Fruit fly (Drosophila melanogaster) whole organism, prepupa: ENCODE results near the gene Tcs3.
A peak's percentile ranks its signal among the peaks of the same experiment; 100 is the strongest.

Experiments used
- Blimp-1 ChIP-seq: fragments of 200-800 bp; sonication (Bioruptor generic); optimal IDR thresholded peaks from 3 replicates; lab custom pipeline; 2017; ENCODE audit warnings: missing biosample characterization, missing genetic modification characterization, mild to moderate bottlenecking, moderate library complexity, missing genetic modification reagents
- CG10631 ChIP-seq: fragments of 200-800 bp; sonication (Bioruptor generic); optimal IDR thresholded peaks from 2 replicates; lab custom pipeline; 2016; ENCODE audit warnings: missing biosample characterization, missing genetic modification characterization
- CG11294 ChIP-seq: fragments of 200-800 bp; sonication (Bioruptor generic); IDR thresholded peaks from 2 replicates; pipeline ENCODE4 v1.3.6; 2022; ENCODE audit warnings: missing biosample characterization, missing genetic modification characterization
- CG11762 ChIP-seq: fragments of 200-800 bp; sonication (Bioruptor generic); optimal IDR thresholded peaks from 3 replicates; lab custom pipeline; 2016; ENCODE audit warnings: missing biosample characterization, missing genetic modification characterization; ENCODE audit not compliant: insufficient read depth
- CG1621 ChIP-seq: fragments of 200-800 bp; sonication (Bioruptor generic); optimal IDR thresholded peaks from 3 replicates; lab custom pipeline; 2018; ENCODE audit warnings: missing biosample characterization, mild to moderate bottlenecking, missing genetic modification characterization
- CG16779 ChIP-seq: fragments of 200-800 bp; sonication (Bioruptor generic); optimal IDR thresholded peaks from 3 replicates; lab custom pipeline; 2017; ENCODE audit warnings: missing biosample characterization, mild to moderate bottlenecking, missing genetic modification characterization
- CG3032 ChIP-seq: fragments of 200-800 bp; optimal IDR thresholded peaks from 2 replicates; lab custom pipeline; 2019; ENCODE audit warnings: missing biosample characterization, mild to moderate bottlenecking, missing genetic modification characterization, moderate library complexity
- CG31627 ChIP-seq: fragments of 200-800 bp; sonication (Bioruptor generic); optimal IDR thresholded peaks from 3 replicates; lab custom pipeline; 2016; ENCODE audit warnings: missing biosample characterization, missing genetic modification characterization
- CG32006 ChIP-seq: fragments of 200-800 bp; sonication (Bioruptor generic); optimal IDR thresholded peaks from 3 replicates; lab custom pipeline; 2017; ENCODE audit warnings: missing biosample characterization, mild to moderate bottlenecking, missing genetic modification characterization
- CG34406 ChIP-seq: fragments of 200-800 bp; sonication (Bioruptor generic); optimal IDR thresholded peaks from 3 replicates; lab custom pipeline; 2016; ENCODE audit warnings: missing biosample characterization, missing genetic modification characterization
- CG3919 ChIP-seq: fragments of 200-800 bp; sonication (Bioruptor generic); optimal IDR thresholded peaks from 3 replicates; lab custom pipeline; 2016; ENCODE audit warnings: missing biosample characterization, missing genetic modification characterization
- CG4318 ChIP-seq: fragments of 200-800 bp; sonication (Bioruptor generic); optimal IDR thresholded peaks from 3 replicates; lab custom pipeline; 2017; ENCODE audit warnings: missing biosample characterization, mild to moderate bottlenecking, missing genetic modification characterization
- CG6163 ChIP-seq: fragments of 200-800 bp; sonication (Bioruptor generic); IDR thresholded peaks from 3 replicates; pipeline ENCODE4 v1.3.6; 2022; ENCODE audit warnings: missing biosample characterization, missing genetic modification characterization
- CG6276 ChIP-seq: fragments of 200-800 bp; sonication (Bioruptor generic); optimal IDR thresholded peaks from 2 replicates; lab custom pipeline; 2017; ENCODE audit warnings: missing biosample characterization, mild to moderate bottlenecking, missing genetic modification characterization
- CG6792 ChIP-seq: fragments of 200-800 bp; sonication (Bioruptor generic); optimal IDR thresholded peaks from 3 replicates; lab custom pipeline; 2016; ENCODE audit warnings: missing biosample characterization, missing genetic modification characterization
- CG6808 ChIP-seq: fragments of 200-800 bp; sonication (Bioruptor generic); optimal IDR thresholded peaks from 3 replicates; lab custom pipeline; 2017; ENCODE audit warnings: missing biosample characterization, missing genetic modification characterization, mild to moderate bottlenecking, moderate library complexity, missing genetic modification reagents
- CG6854 ChIP-seq: fragments of 200-800 bp; sonication (Bioruptor generic); optimal IDR thresholded peaks from 2 replicates; lab custom pipeline; 2017; ENCODE audit warnings: missing biosample characterization, mild to moderate bottlenecking, missing genetic modification characterization
- CG8119 ChIP-seq: fragments of 200-800 bp; sonication (Bioruptor generic); IDR thresholded peaks from 3 replicates; pipeline ENCODE4 v1.3.6; 2022; ENCODE audit warnings: missing biosample characterization, missing genetic modification characterization
- CG8632 ChIP-seq: fragments of 200-800 bp; sonication (Bioruptor generic); optimal IDR thresholded peaks from 3 replicates; lab custom pipeline; 2016; ENCODE audit warnings: missing biosample characterization, missing genetic modification characterization
- Eip78C ChIP-seq: fragments of 200-800 bp; sonication (Bioruptor generic); peaks from one replicate; lab custom pipeline; 2016; ENCODE audit warnings: missing biosample characterization, missing genetic modification characterization
- Eip93F ChIP-seq: fragments of 200-800 bp; sonication (Bioruptor generic); optimal IDR thresholded peaks from 2 replicates; lab custom pipeline; 2016; ENCODE audit warnings: missing biosample characterization, mild to moderate bottlenecking, missing genetic modification characterization
- Gug ChIP-seq: fragments of 200-800 bp; sonication (Bioruptor generic); IDR thresholded peaks from 2 replicates; pipeline ENCODE4 v1.3.6; 2022; ENCODE audit warnings: missing biosample characterization, missing genetic modification characterization
- Hr38 ChIP-seq: sonication (Bioruptor generic); optimal IDR thresholded peaks from 2 replicates; lab custom pipeline; 2016; ENCODE audit warnings: missing biosample characterization, missing genetic modification characterization
- Hr4 ChIP-seq: fragments of 200-800 bp; sonication (Bioruptor generic); optimal IDR thresholded peaks from 3 replicates; lab custom pipeline; 2016; ENCODE audit warnings: missing biosample characterization, missing genetic modification characterization
- Lpt ChIP-seq: fragments of 200-800 bp; sonication (Bioruptor generic); optimal IDR thresholded peaks from 3 replicates; lab custom pipeline; 2016; ENCODE audit warnings: missing biosample characterization, missing genetic modification characterization
- Met ChIP-seq: fragments of 200-800 bp; sonication (Bioruptor generic); optimal IDR thresholded peaks from 3 replicates; lab custom pipeline; 2016; ENCODE audit warnings: missing biosample characterization, missing genetic modification characterization
- OdsH ChIP-seq: fragments of 200-800 bp; sonication (Bioruptor generic); optimal IDR thresholded peaks from 3 replicates; lab custom pipeline; 2016; ENCODE audit warnings: missing biosample characterization, missing genetic modification characterization
- Sox102F ChIP-seq: fragments of 200-800 bp; sonication (Bioruptor generic); optimal IDR thresholded peaks from 2 replicates; lab custom pipeline; 2016; ENCODE audit warnings: missing biosample characterization, mild to moderate bottlenecking, missing genetic modification characterization
- Sox14 ChIP-seq: fragments of 200-800 bp; sonication (Bioruptor generic); optimal IDR thresholded peaks from 3 replicates; lab custom pipeline; 2016; ENCODE audit warnings: missing biosample characterization, missing genetic modification characterization
- Sox15 ChIP-seq: fragments of 200-800 bp; sonication (Bioruptor generic); optimal IDR thresholded peaks from 3 replicates; lab custom pipeline; 2016; ENCODE audit warnings: missing biosample characterization, missing genetic modification characterization
- achi ChIP-seq: fragments of 200-800 bp; sonication (Bioruptor generic); optimal IDR thresholded peaks from 3 replicates; lab custom pipeline; 2016; ENCODE audit warnings: missing biosample characterization, missing genetic modification characterization
- acj6 ChIP-seq: fragments of 200-800 bp; sonication (Bioruptor generic); optimal IDR thresholded peaks from 3 replicates; lab custom pipeline; 2016; ENCODE audit warnings: missing biosample characterization, missing genetic modification characterization
- dac ChIP-seq: fragments of 200-800 bp; sonication (Bioruptor generic); optimal IDR thresholded peaks from 2 replicates; lab custom pipeline; 2017; ENCODE audit warnings: missing biosample characterization, mild to moderate bottlenecking, missing genetic modification characterization
- eg ChIP-seq: fragments of 200-800 bp; sonication (Bioruptor generic); IDR thresholded peaks from 3 replicates; pipeline ENCODE4 v1.3.6; 2022; ENCODE audit warnings: missing biosample characterization, missing genetic modification characterization
- fd59A ChIP-seq: fragments of 200-800 bp; sonication (Bioruptor generic); optimal IDR thresholded peaks from 2 replicates; lab custom pipeline; 2017; ENCODE audit warnings: missing biosample characterization, mild to moderate bottlenecking, missing genetic modification characterization, missing genetic modification reagents
- fd85E ChIP-seq: fragments of 200-800 bp; sonication (Bioruptor generic); optimal IDR thresholded peaks from 3 replicates; lab custom pipeline; 2016; ENCODE audit warnings: missing biosample characterization, missing genetic modification characterization
- fkh ChIP-seq: fragments of 200-800 bp; sonication (Bioruptor generic); optimal IDR thresholded peaks from 3 replicates; lab custom pipeline; 2017; ENCODE audit warnings: missing biosample characterization, mild to moderate bottlenecking, missing genetic modification characterization, moderate library complexity
- net ChIP-seq: fragments of 200-800 bp; sonication (Bioruptor generic); optimal IDR thresholded peaks from 3 replicates; lab custom pipeline; 2016; ENCODE audit warnings: missing biosample characterization, missing genetic modification characterization
- pdm3 ChIP-seq: fragments of 200-800 bp; sonication (Bioruptor generic); optimal IDR thresholded peaks from 3 replicates; lab custom pipeline; 2016; ENCODE audit warnings: missing biosample characterization, missing genetic modification characterization
- spab ChIP-seq: fragments of 200-800 bp; sonication (Bioruptor generic); optimal IDR thresholded peaks from 2 replicates; lab custom pipeline; 2017; ENCODE audit warnings: missing biosample characterization, mild to moderate bottlenecking, missing genetic modification characterization, missing genetic modification reagents
- ss ChIP-seq, 2 experiments: fragments of 200-800 bp; sonication (Bioruptor generic); optimal IDR thresholded peaks; 2 replicates in 1 of 2; 3 replicates in 1 of 2; lab custom pipeline; 2017 to 2018; ENCODE audit warnings: mild to moderate bottlenecking in 2 of 2, missing biosample characterization in 2 of 2, missing genetic modification characterization in 2 of 2, moderate library complexity in 1 of 2
- svp ChIP-seq: fragments of 200-800 bp; sonication (Bioruptor generic); peaks from one replicate; lab custom pipeline; 2016; ENCODE audit warnings: missing biosample characterization, missing genetic modification characterization
- topi ChIP-seq: fragments of 200-800 bp; sonication (Bioruptor generic); optimal IDR thresholded peaks from 3 replicates; lab custom pipeline; 2016; ENCODE audit warnings: missing biosample characterization, missing genetic modification characterization
- vri ChIP-seq: fragments of 200-800 bp; sonication (Bioruptor generic); optimal IDR thresholded peaks from 3 replicates; lab custom pipeline; 2016; ENCODE audit warnings: missing biosample characterization, mild to moderate bottlenecking, missing genetic modification characterization

The Tcs3 gene

dm6 chr3L:16323372-16323771 is 28.4 kb upstream of the Tcs3 start, which contains the start of gene CG13059:
Gene CG13059, plus strand, starts transcription at chr3L:16323672.
- TF ChIP-seq CG6276 (GFP tag; lab: Kevin White, UChicago) (no peak), Sox15 (no peak), ss (GFP tag; optimal IDR thresholded peaks at IDR 0.05; lab: Kevin White, UChicago) (no peak)

dm6 chr3L:16326657-16327056 is 25.1 kb upstream of the Tcs3 start, which contains the start of the genes CG13040 and CG13039:
Gene CG13040, minus strand, starts transcription at chr3L:16326757.
Gene CG13039, minus strand, starts transcription at chr3L:16326762.
- TF ChIP-seq CG1621 (no peak), CG8119 (GFP tag; lab: Robert Waterston, UW) (no peak), CG8632 (GFP tag; lab: Kevin White, UChicago) (no peak), Hr4 (no peak), Gug (GFP tag; lab: Robert Waterston, UW) (no peak), OdsH (GFP tag; lab: Kevin White, UChicago) (no peak), CG10631 (no peak), ss (GFP tag; optimal IDR thresholded peaks at IDR 0.05; lab: Kevin White, UChicago) (no peak), Lpt (GFP tag; lab: Kevin White, UChicago) (no peak), CG3032 (tag; lab: Kevin White, UChicago) (no peak), dac (GFP tag; lab: Kevin White, UChicago) (no peak), CG3919 (no peak), Hr38 (no peak), fd59A (no peak), CG11294 (GFP tag; lab: Robert Waterston, UW) (no peak), topi (GFP tag; lab: Kevin White, UChicago) (no peak), spab (GFP tag; lab: Kevin White, UChicago) (no peak), svp (GFP tag; lab: Kevin White, UChicago) (no peak), CG31627 (GFP tag; lab: Kevin White, UChicago) (no peak), vri (GFP tag; lab: Kevin White, UChicago) (no peak)

- TF ChIP-seq CG32006 (GFP tag; lab: Kevin White, UChicago) (no peak), CG6276 (GFP tag; lab: Kevin White, UChicago) (no peak), net (GFP tag; lab: Kevin White, UChicago) (no peak), pdm3 (no peak), Eip93F (GFP tag; lab: Kevin White, UChicago) (no peak), dac (GFP tag; lab: Kevin White, UChicago) (no peak), CG16779 (tag; lab: Kevin White, UChicago) (no peak), CG11762 (GFP tag; lab: Kevin White, UChicago) (no peak), ss (GFP tag; optimal IDR thresholded peaks at IDR 0.05; lab: Kevin White, UChicago) (peak in 1 of 2 experiments; percentile 15), CG8119 (GFP tag; lab: Robert Waterston, UW) (no peak), achi (no peak), Eip78C (GFP tag; lab: Kevin White, UChicago) (no peak), spab (GFP tag; lab: Kevin White, UChicago) (no peak), CG6854 (GFP tag; lab: Kevin White, UChicago) (no peak), svp (GFP tag; lab: Kevin White, UChicago) (peak; percentile 16), eg (peak; percentile 48), Sox102F (no peak), CG4318 (GFP tag; lab: Kevin White, UChicago) (no peak), CG6163 (0 out of 3 replicates have a peak, but pooled peaks have one; percentile 27)
These were observed 24.0 kb upstream of the Tcs3 start, which contains the start of gene CG13038 for dm6 chr3L:16327776-16328175. Gene CG13038, minus strand, starts transcription at chr3L:16327893.

- TF ChIP-seq Lpt (GFP tag; lab: Kevin White, UChicago) (peak; percentile 65), Met (GFP tag; lab: Kevin White, UChicago) (peak; percentile 9), fd85E (GFP tag; lab: Kevin White, UChicago) (no peak), CG6808 (GFP tag; lab: Kevin White, UChicago) (peak; percentile 40), Hr38 (peak; percentile 5), OdsH (GFP tag; lab: Kevin White, UChicago) (peak; percentile 55), CG8632 (GFP tag; lab: Kevin White, UChicago) (peak; percentile 4), Sox15 (no peak), Blimp-1 (GFP tag; lab: Kevin White, UChicago) (no peak), CG6792 (GFP tag; lab: Kevin White, UChicago) (peak; percentile 21), fkh (GFP tag; lab: Kevin White, UChicago) (peak; percentile 67), CG34406 (GFP tag; lab: Kevin White, UChicago) (no peak), Sox14 (GFP tag; lab: Kevin White, UChicago) (peak; percentile 39), dac (GFP tag; lab: Kevin White, UChicago) (peak; percentile 35), net (GFP tag; lab: Kevin White, UChicago) (peak; percentile 72), CG3919 (peak; percentile 44), topi (GFP tag; lab: Kevin White, UChicago) (no peak), CG6276 (GFP tag; lab: Kevin White, UChicago) (peak; percentile 79), acj6 (GFP tag; lab: Kevin White, UChicago) (peak; percentile 50), CG1621 (peak; percentile 15)
These were observed 23.4 kb upstream of the Tcs3 start, which contains the start of gene CG13058 for dm6 chr3L:16328207-16328891. Gene CG13058, plus strand, starts transcription at chr3L:16328841.
